Worm (Caenorhabditis elegans) whole organism, late embryonic: ENCODE measurements around the gene hpo-12.

Source experiments
- K02D7.2 ChIP-seq: sonication (generic microtip); optimal IDR thresholded peaks from 2 replicates; lab custom pipeline; 2017; ENCODE audit warnings: mild to moderate bottlenecking, missing genetic modification characterization, missing compliant biosample characterization
- hlh-30 ChIP-seq: sonication (generic microtip); optimal IDR thresholded peaks from 2 replicates; lab custom pipeline; 2017; ENCODE audit warnings: antibody characterized with exemption, missing genetic modification characterization, missing compliant biosample characterization; ENCODE audit not compliant: insufficient read depth
- ztf-16 ChIP-seq: sonication (generic microtip); optimal IDR thresholded peaks from 2 replicates; lab custom pipeline; 2017; ENCODE audit warnings: missing genetic modification characterization, missing compliant biosample characterization

ce11 chrIV:12301161-12301560, 18.2 kb downstream of the hpo-12 start, which contains the start of gene oac-59:
- TF ChIP-seq ztf-16 (tag; lab: Kevin White, UChicago) (no peak), hlh-30 (no peak), K02D7.2 (no peak)
